Fruit fly (Drosophila melanogaster): ENCODE results near the gene Trs20.

DNA sequence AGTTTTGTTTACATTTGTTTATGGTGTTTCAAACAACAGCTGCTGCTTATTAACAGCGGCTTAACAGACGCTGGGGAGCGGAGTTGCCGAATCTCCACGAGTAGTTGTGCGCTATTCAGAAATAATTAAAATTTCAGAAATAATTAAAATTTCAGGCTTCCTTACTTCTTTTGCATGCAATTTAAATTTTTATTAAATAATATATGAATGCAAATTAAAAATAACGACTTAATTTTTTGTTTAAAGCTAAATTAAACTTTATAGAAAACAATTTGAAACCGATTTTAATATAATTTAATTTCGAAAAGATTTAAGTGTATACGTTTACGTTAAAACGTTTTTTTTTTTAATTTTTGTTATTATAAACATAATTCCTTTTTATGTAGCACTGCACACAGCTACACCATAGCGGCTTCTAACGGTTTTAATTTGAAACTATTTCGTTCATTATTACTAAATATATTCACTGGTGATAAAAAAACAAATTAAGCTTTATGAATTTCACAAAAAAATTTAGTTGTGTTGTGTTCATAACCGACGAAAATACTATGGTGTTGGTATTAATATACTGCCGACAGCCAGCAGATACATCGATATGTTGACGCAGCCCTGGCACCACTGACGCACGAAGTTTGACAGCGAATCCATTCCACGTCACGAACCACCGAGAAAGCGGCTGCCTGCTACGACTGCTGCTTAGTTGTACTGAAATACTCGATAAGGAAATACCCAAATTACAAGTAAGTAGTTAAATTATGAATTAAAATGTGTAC, 2.3 kb downstream of the Trs20 start, which contains the start of gene SsRbeta:
- no peak for TF ChIP-seq kay (GFP tag; ENCODE audit: borderline replicate concordance)
- no peak for TF ChIP-seq toe (GFP tag; optimal IDR thresholded peaks at IDR 0.05)
- TF ChIP-seq CG14711 (tag; optimal IDR thresholded peaks at IDR 0.05): peak; percentile 88
